Worm (Caenorhabditis elegans) whole organism, early embryonic: Measurements from ENCODE around the gene anat-1.

ENCODE experiments used
- B0310.2 ChIP-seq: sonication (generic microtip); optimal IDR thresholded peaks from 2 replicates; lab custom pipeline; 2016; ENCODE audit warnings: mild to moderate bottlenecking, missing genetic modification characterization, missing compliant biosample characterization
- F13C5.2 ChIP-seq: sonication (generic microtip); optimal IDR thresholded peaks from 2 replicates; lab custom pipeline; 2017; ENCODE audit warnings: mild to moderate bottlenecking, missing genetic modification characterization, inconsistent platforms, missing compliant biosample characterization
- aly-1 ChIP-seq: sonication (generic microtip); optimal IDR thresholded peaks from 2 replicates; lab custom pipeline; 2016; ENCODE audit warnings: missing genetic modification characterization, missing compliant biosample characterization
- ama-1 ChIP-seq: fragments of 150-350 bp; optimal IDR thresholded peaks from 2 replicates; lab custom pipeline; 2014
- ceh-13 ChIP-seq: fragments of 200-800 bp; sonication (Bioruptor generic); optimal IDR thresholded peaks from 2 replicates; lab custom pipeline; 2018; ENCODE audit warnings: mild to moderate bottlenecking, missing genetic modification characterization, missing compliant biosample characterization
- ceh-36 ChIP-seq: sonication (generic microtip); optimal IDR thresholded peaks from 2 replicates; lab custom pipeline; 2016; ENCODE audit warnings: missing genetic modification characterization, inconsistent platforms, missing compliant biosample characterization
- ets-7 ChIP-seq: sonication (generic microtip); optimal IDR thresholded peaks from 2 replicates; lab custom pipeline; 2016; ENCODE audit warnings: missing genotype, missing genetic modification characterization, missing compliant biosample characterization
- flt-1 ChIP-seq: fragments of 200-800 bp; sonication (Bioruptor generic); IDR thresholded peaks from 2 replicates; pipeline ENCODE4 v1.3.6; 2022; ENCODE audit warnings: missing genetic modification characterization, missing compliant biosample characterization
- hmbx-1 ChIP-seq: sonication (generic microtip); optimal IDR thresholded peaks from 2 replicates; lab custom pipeline; 2016; ENCODE audit warnings: mild to moderate bottlenecking, missing genetic modification characterization, missing compliant biosample characterization
- hmg-4 ChIP-seq: fragments of 200-800 bp; sonication (Bioruptor generic); optimal IDR thresholded peaks from 2 replicates; lab custom pipeline; 2018; ENCODE audit warnings: mild to moderate bottlenecking, missing genetic modification characterization, missing compliant biosample characterization
- hnd-1 ChIP-seq: sonication (generic microtip); optimal IDR thresholded peaks from 2 replicates; lab custom pipeline; 2016; ENCODE audit warnings: missing genetic modification characterization, missing compliant biosample characterization
- pes-1 ChIP-seq: fragments of 200-800 bp; sonication (Bioruptor generic); IDR thresholded peaks from 2 replicates; pipeline ENCODE4 v1.3.6; 2022; ENCODE audit warnings: missing genetic modification reagents, missing genetic modification characterization, missing compliant biosample characterization
- scrt-1 ChIP-seq: fragments of 200-800 bp; sonication (Bioruptor generic); IDR thresholded peaks from 2 replicates; pipeline ENCODE4 v1.3.6; 2022; ENCODE audit warnings: missing genetic modification characterization, missing compliant biosample characterization
- sea-1 ChIP-seq: fragments of 200-800 bp; sonication (Bioruptor generic); conservative IDR thresholded peaks from 2 replicates; pipeline ENCODE4 v1.3.6; 2022; ENCODE audit warnings: missing genetic modification characterization, missing compliant biosample characterization
- tbx-11 ChIP-seq: fragments of 200-800 bp; sonication (Bioruptor generic); IDR thresholded peaks from 2 replicates; pipeline ENCODE4 v1.3.6; 2022; ENCODE audit warnings: missing genetic modification characterization, missing compliant biosample characterization
- tbx-37 ChIP-seq: fragments of 200-800 bp; sonication (Bioruptor generic); conservative IDR thresholded peaks from 2 replicates; pipeline ENCODE4 v1.3.6; 2022; ENCODE audit warnings: missing genetic modification reagents, missing genetic modification characterization, missing compliant biosample characterization
- tra-4 ChIP-seq: sonication (generic microtip); optimal IDR thresholded peaks from 2 replicates; lab custom pipeline; 2017; ENCODE audit warnings: missing genetic modification characterization, missing compliant biosample characterization

Gene anat-1

ce11 chrIV:6770407-6770883 is at the start of gene anat-1:
anat-1 (plus strand) TSS chrIV:6770833.
- TF ChIP-seq hmg-4 (GFP tag; lab: Kevin White, UChicago) (no peak), scrt-1 (no peak), sea-1 (no peak), pes-1 (GFP tag; lab: Robert Waterston, UW) (no peak), flt-1 (GFP tag; lab: Robert Waterston, UW) (no peak), ceh-36 (no peak), tbx-37 (GFP tag; lab: Robert Waterston, UW) (no peak)

ce11 chrIV:6740190-6740589 is 30.4 kb upstream of the anat-1 start, which contains the start of gene Y73B6A.3:
Y73B6A.3 (minus strand) TSS chrIV:6740290.
- no peak for TF ChIP-seq hmg-4 (GFP tag; lab: Kevin White, UChicago)
- TF ChIP-seq F13C5.2 (tag; lab: Kevin White, UChicago) = no peak
- no peak for TF ChIP-seq tbx-11
- no peak for TF ChIP-seq ceh-13 (GFP tag; lab: Kevin White, UChicago)
- TF ChIP-seq ceh-36 = no peak
- no peak for TF ChIP-seq tra-4 (tag; lab: Kevin White, UChicago)
- no peak for TF ChIP-seq flt-1 (GFP tag; lab: Robert Waterston, UW)
- no peak for TF ChIP-seq B0310.2 (tag; lab: Kevin White, UChicago)
- TF ChIP-seq scrt-1 = no peak
- no peak for TF ChIP-seq ama-1 (lab: Kevin White, UChicago)

ce11 chrIV:6742159-6742558 is 28.5 kb upstream of the anat-1 start, which contains the start of gene smg-7:
smg-7 (minus strand) TSS chrIV:6742443.
- TF ChIP-seq aly-1 (tag; lab: Kevin White, UChicago) (no peak), hnd-1 (tag; lab: Kevin White, UChicago) (no peak), flt-1 (GFP tag; lab: Robert Waterston, UW) (no peak), F13C5.2 (tag; lab: Kevin White, UChicago) (no peak), tbx-37 (GFP tag; lab: Robert Waterston, UW) (no peak), hmbx-1 (no peak), ama-1 (lab: Kevin White, UChicago) (no peak), ets-7 (no peak), scrt-1 (no peak), sea-1 (no peak), pes-1 (GFP tag; lab: Robert Waterston, UW) (no peak), tra-4 (tag; lab: Kevin White, UChicago) (no peak), tbx-11 (no peak), B0310.2 (tag; lab: Kevin White, UChicago) (no peak), hmg-4 (GFP tag; lab: Kevin White, UChicago) (no peak), ceh-36 (no peak), ceh-13 (GFP tag; lab: Kevin White, UChicago) (no peak)

ce11 chrIV:6747083-6747482 is 23.6 kb upstream of the anat-1 start:
- TF ChIP-seq tra-4 (tag; lab: Kevin White, UChicago) (no peak), hnd-1 (tag; lab: Kevin White, UChicago) (no peak), ceh-36 (no peak), ets-7 (no peak), ama-1 (lab: Kevin White, UChicago) (no peak), aly-1 (tag; lab: Kevin White, UChicago) (no peak), tbx-37 (GFP tag; lab: Robert Waterston, UW) (no peak), hmg-4 (GFP tag; lab: Kevin White, UChicago) (no peak), sea-1 (no peak), scrt-1 (no peak), tbx-11 (no peak), hmbx-1 (no peak), F13C5.2 (tag; lab: Kevin White, UChicago) (no peak), flt-1 (GFP tag; lab: Robert Waterston, UW) (no peak), pes-1 (GFP tag; lab: Robert Waterston, UW) (no peak), B0310.2 (tag; lab: Kevin White, UChicago) (no peak), ceh-13 (GFP tag; lab: Kevin White, UChicago) (no peak)

- TF ChIP-seq flt-1 (GFP tag; lab: Robert Waterston, UW) (no peak), tbx-37 (GFP tag; lab: Robert Waterston, UW) (peak; percentile 42; the same call in 1 of the 2 replicates), pes-1 (GFP tag; lab: Robert Waterston, UW) (peak; percentile 42; the same call in 1 of the 2 replicates)
Measured at ce11 chrIV:6747652-6748051, 23.0 kb upstream of the anat-1 start.

- TF ChIP-seq ets-7 = no peak
- no peak for TF ChIP-seq ceh-13 (GFP tag; lab: Kevin White, UChicago)
- no peak for TF ChIP-seq hnd-1 (tag; lab: Kevin White, UChicago)
- TF ChIP-seq aly-1 (tag; lab: Kevin White, UChicago) = no peak
- no peak for TF ChIP-seq tra-4 (tag; lab: Kevin White, UChicago)
- no peak for TF ChIP-seq sea-1
- TF ChIP-seq ama-1 (lab: Kevin White, UChicago) = no peak
- no peak for TF ChIP-seq F13C5.2 (tag; lab: Kevin White, UChicago)
- TF ChIP-seq tbx-11 = no peak
- no peak for TF ChIP-seq B0310.2 (tag; lab: Kevin White, UChicago)
- no peak for TF ChIP-seq tbx-37 (GFP tag; lab: Robert Waterston, UW)
- TF ChIP-seq hmbx-1 = no peak
- TF ChIP-seq ceh-36 = no peak
- no peak for TF ChIP-seq hmg-4 (GFP tag; lab: Kevin White, UChicago)
Measured at ce11 chrIV:6748491-6748890, 22.1 kb upstream of the anat-1 start, which contains the start of gene lin-45. lin-45 (minus strand) TSS chrIV:6748572.

ce11 chrIV:6750117-6750516 is 20.5 kb upstream of the anat-1 start:
- TF ChIP-seq scrt-1 (no peak), ets-7 (no peak), tbx-37 (GFP tag; lab: Robert Waterston, UW) (no peak), hmg-4 (GFP tag; lab: Kevin White, UChicago) (no peak), hmbx-1 (no peak), hnd-1 (tag; lab: Kevin White, UChicago) (no peak), ama-1 (lab: Kevin White, UChicago) (no peak), tbx-11 (no peak), B0310.2 (tag; lab: Kevin White, UChicago) (no peak), sea-1 (no peak), ceh-13 (GFP tag; lab: Kevin White, UChicago) (no peak), F13C5.2 (tag; lab: Kevin White, UChicago) (no peak), ceh-36 (no peak), aly-1 (tag; lab: Kevin White, UChicago) (no peak), tra-4 (tag; lab: Kevin White, UChicago) (no peak), pes-1 (GFP tag; lab: Robert Waterston, UW) (no peak), flt-1 (GFP tag; lab: Robert Waterston, UW) (no peak)
